Worm (Caenorhabditis elegans) whole organism, mixed stage, embryonic: ENCODE measurements around the gene fbxb-46.
"Not testable (repeated sequence)": the region's sequence is repeated elsewhere in the genome, so short reads cannot be mapped to it uniquely, and the experiment has no call there.

Source experiments
- M03D4.4 ChIP-seq: sonication (generic microtip); optimal IDR thresholded peaks from 2 replicates; lab custom pipeline; 2017; ENCODE audit warnings: mild to moderate bottlenecking, missing genetic modification characterization, missing compliant biosample characterization
- bed-3 ChIP-seq: fragments of 200-800 bp; sonication (Bioruptor generic); optimal IDR thresholded peaks from 3 replicates; lab custom pipeline; 2018; ENCODE audit warnings: mild to moderate bottlenecking, missing genetic modification characterization, moderate library complexity, missing compliant biosample characterization
- blmp-1 ChIP-seq: fragments of 150-350 bp; optimal IDR thresholded peaks from 2 replicates; lab custom pipeline; 2014; ENCODE audit warnings: missing biosample characterization, missing genetic modification characterization
- ceh-39 ChIP-seq: fragments of 150-350 bp; optimal IDR thresholded peaks from 2 replicates; lab custom pipeline; 2014; ENCODE audit warnings: missing biosample characterization, missing genetic modification characterization
- ceh-83 ChIP-seq: fragments of 200-800 bp; sonication (Bioruptor generic); optimal IDR thresholded peaks from 2 replicates; lab custom pipeline; 2018; ENCODE audit warnings: mild to moderate bottlenecking, missing genetic modification characterization, missing compliant biosample characterization
- ces-1 ChIP-seq: fragments of 150-350 bp; optimal IDR thresholded peaks from 2 replicates; lab custom pipeline; 2014; ENCODE audit warnings: missing biosample characterization, missing genetic modification reagents, missing genetic modification characterization
- cnd-1 ChIP-seq: fragments of 200-800 bp; sonication (Bioruptor generic); optimal IDR thresholded peaks from 2 replicates; lab custom pipeline; 2018; ENCODE audit warnings: mild to moderate bottlenecking, missing genetic modification characterization, missing compliant biosample characterization
- drap-1 ChIP-seq: fragments of 200-800 bp; sonication (Bioruptor generic); optimal IDR thresholded peaks from 3 replicates; lab custom pipeline; 2018; ENCODE audit warnings: mild to moderate bottlenecking, missing genetic modification characterization, missing compliant biosample characterization
- elt-1 ChIP-seq: sonication (generic microtip); optimal IDR thresholded peaks from 2 replicates; lab custom pipeline; 2017; ENCODE audit warnings: missing genetic modification characterization, mild to moderate bottlenecking, missing compliant biosample characterization, antibody characterized with exemption, moderate library complexity, borderline replicate concordance; ENCODE audit not compliant: insufficient read depth
- elt-3 ChIP-seq: fragments of 150-350 bp; optimal IDR thresholded peaks from 2 replicates; lab custom pipeline; 2014; ENCODE audit warnings: missing biosample characterization, missing genetic modification characterization
- flh-1 ChIP-seq: fragments of 200-800 bp; sonication (Bioruptor generic); optimal IDR thresholded peaks from 2 replicates; lab custom pipeline; 2018; ENCODE audit warnings: mild to moderate bottlenecking, missing genetic modification characterization, moderate library complexity, missing compliant biosample characterization
- ham-2 ChIP-seq: fragments of 200-800 bp; sonication (Bioruptor generic); optimal IDR thresholded peaks from 2 replicates; lab custom pipeline; 2018; ENCODE audit warnings: mild to moderate bottlenecking, missing genetic modification characterization, missing compliant biosample characterization
- hlh-1 ChIP-seq: fragments of 150-350 bp; optimal IDR thresholded peaks from 2 replicates; lab custom pipeline; 2014; ENCODE audit warnings: missing biosample characterization, missing genetic modification reagents, missing genetic modification characterization
- lin-32 ChIP-seq: fragments of 200-800 bp; sonication (Bioruptor generic); optimal IDR thresholded peaks from 2 replicates; lab custom pipeline; 2018; ENCODE audit warnings: mild to moderate bottlenecking, missing genetic modification characterization, missing compliant biosample characterization
- lsy-2 ChIP-seq: fragments of 150-350 bp; optimal IDR thresholded peaks from 2 replicates; lab custom pipeline; 2014; ENCODE audit warnings: missing biosample characterization, missing genetic modification characterization
- mab-5 ChIP-seq: fragments of 150-350 bp; optimal IDR thresholded peaks from 2 replicates; lab custom pipeline; 2014; ENCODE audit warnings: missing biosample characterization, missing genetic modification characterization
- mep-1 ChIP-seq: fragments of 150-350 bp; optimal IDR thresholded peaks from 2 replicates; lab custom pipeline; 2017; ENCODE audit warnings: missing biosample characterization, missing genetic modification reagents, missing genetic modification characterization, inconsistent platforms
- mls-2 ChIP-seq: sonication (generic microtip); optimal IDR thresholded peaks from 2 replicates; lab custom pipeline; 2016; ENCODE audit warnings: mild to moderate bottlenecking, missing genetic modification characterization, moderate library complexity, missing compliant biosample characterization
- nhr-12 ChIP-seq: fragments of 150-350 bp; optimal IDR thresholded peaks from 2 replicates; lab custom pipeline; 2014; ENCODE audit warnings: missing biosample characterization, missing genetic modification characterization
- nhr-76 ChIP-seq: sonication (generic microtip); optimal IDR thresholded peaks from 2 replicates; lab custom pipeline; 2017; ENCODE audit warnings: missing biosample characterization, missing genetic modification characterization
- pha-4 ChIP-seq: fragments of 150-350 bp; optimal IDR thresholded peaks from 2 replicates; lab custom pipeline; 2018; ENCODE audit warnings: missing biosample characterization, missing genetic modification reagents, missing genetic modification characterization
- sem-2 ChIP-seq: fragments of 200-800 bp; sonication (Bioruptor generic); optimal IDR thresholded peaks from 2 replicates; lab custom pipeline; 2018; ENCODE audit warnings: mild to moderate bottlenecking, missing genetic modification characterization, missing compliant biosample characterization
- snpc-4 ChIP-seq: fragments of 150-350 bp; optimal IDR thresholded peaks from 2 replicates; lab custom pipeline; 2014; ENCODE audit warnings: missing biosample characterization, missing genetic modification characterization
- sptf-1 ChIP-seq: sonication (generic microtip); optimal IDR thresholded peaks from 2 replicates; lab custom pipeline; 2017; ENCODE audit warnings: mild to moderate bottlenecking, missing genetic modification characterization, moderate library complexity, missing compliant biosample characterization
- tbx-8 ChIP-seq: fragments of 200-800 bp; sonication (Bioruptor generic); optimal IDR thresholded peaks from 2 replicates; lab custom pipeline; 2018; ENCODE audit warnings: mild to moderate bottlenecking, missing genetic modification characterization, moderate library complexity, missing compliant biosample characterization
- unc-120 ChIP-seq: sonication (generic microtip); optimal IDR thresholded peaks from 2 replicates; lab custom pipeline; 2017; ENCODE audit warnings: missing genetic modification characterization, missing compliant biosample characterization; ENCODE audit not compliant: poor library complexity, severe bottlenecking
- unc-39 ChIP-seq: fragments of 150-350 bp; optimal IDR thresholded peaks from 2 replicates; lab custom pipeline; 2014; ENCODE audit warnings: missing biosample characterization, missing genetic modification characterization
- unc-62 ChIP-seq: fragments of 150-350 bp; optimal IDR thresholded peaks from 2 replicates; lab custom pipeline; 2014; ENCODE audit warnings: missing biosample characterization, missing genetic modification reagents, missing genetic modification characterization
- zip-8 ChIP-seq: fragments of 150-350 bp; optimal IDR thresholded peaks from 2 replicates; lab custom pipeline; 2014; ENCODE audit warnings: missing biosample characterization, missing genetic modification characterization
- ztf-11 ChIP-seq: fragments of 150-350 bp; optimal IDR thresholded peaks from 2 replicates; lab custom pipeline; 2014; ENCODE audit warnings: missing biosample characterization, missing genetic modification characterization

fbxb-46 gene

DNA sequence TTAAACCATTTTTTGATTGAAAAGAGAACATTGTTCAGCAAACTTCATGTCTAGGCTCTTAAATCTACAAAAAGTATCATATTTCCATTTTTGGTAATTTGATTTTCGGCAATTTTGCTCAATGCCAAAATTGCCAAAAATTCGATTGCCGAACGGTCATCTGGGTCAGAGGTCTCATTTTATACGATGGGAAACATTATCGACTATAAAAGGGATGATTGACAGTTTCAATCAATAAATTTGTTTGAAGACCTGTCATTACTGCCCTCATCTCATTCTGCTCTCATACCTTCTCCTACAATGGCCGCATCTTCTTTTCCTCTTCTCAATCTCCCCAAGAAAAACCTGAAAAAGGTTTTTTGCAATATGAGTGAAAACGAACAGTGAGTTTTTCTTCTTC is 9.1 kb downstream of the fbxb-46 start, which contains the start of gene K05F6.14:
Gene K05F6.14 (plus strand): TSS at position 301 of the 400 bp plus-strand sequence.
- TF ChIP-seq ceh-39 (tag; lab: Kevin White, UChicago), result no peak
- no peak for TF ChIP-seq cnd-1
- no peak for TF ChIP-seq sem-2 (GFP tag; lab: Kevin White, UChicago)
- no peak for TF ChIP-seq ztf-11
- no peak for TF ChIP-seq ces-1
- TF ChIP-seq unc-120, result no peak
- no peak for TF ChIP-seq blmp-1
- TF ChIP-seq pha-4, result no peak
- TF ChIP-seq unc-39 (tag; lab: Kevin White, UChicago), result no peak
- TF ChIP-seq snpc-4 (tag; lab: Kevin White, UChicago), result no peak
- no peak for TF ChIP-seq lsy-2 (tag; lab: Kevin White, UChicago)
- no peak for TF ChIP-seq unc-62 (GFP tag; lab: Kevin White, UChicago)
- TF ChIP-seq sptf-1 (tag; lab: Kevin White, UChicago), result no peak
- no peak for TF ChIP-seq hlh-1 (tag; lab: Kevin White, UChicago)
- TF ChIP-seq ham-2 (GFP tag; lab: Kevin White, UChicago), result no peak
- TF ChIP-seq, all 35 proteins: peak for 0

DNA sequence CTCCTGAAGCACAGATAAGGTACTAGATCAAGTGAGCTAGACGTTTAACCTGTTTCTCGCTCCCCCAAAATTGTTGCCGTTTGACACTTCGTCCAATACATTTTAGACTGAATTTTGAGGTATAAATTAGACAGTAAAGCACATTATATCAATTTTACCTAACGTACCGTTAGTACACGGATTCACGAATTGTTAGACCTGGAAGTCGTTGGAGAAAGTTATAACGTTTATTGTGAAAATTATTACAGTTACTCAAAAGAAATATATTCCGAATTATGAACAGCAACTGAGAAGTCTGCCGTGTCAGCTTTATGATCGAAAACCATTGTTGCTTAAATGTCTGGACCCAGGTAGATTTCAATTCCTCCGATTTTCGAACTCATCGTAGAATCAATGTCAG is 10.1 kb downstream of the fbxb-46 start:
- TF ChIP-seq ceh-83 (GFP tag; lab: Kevin White, UChicago) (no peak), blmp-1 (no peak), ceh-39 (tag; lab: Kevin White, UChicago) (no peak), hlh-1 (tag; lab: Kevin White, UChicago) (no peak), bed-3 (GFP tag; lab: Kevin White, UChicago) (no peak), flh-1 (no peak), sem-2 (GFP tag; lab: Kevin White, UChicago) (no peak), lsy-2 (tag; lab: Kevin White, UChicago) (no peak), unc-120 (no peak), lin-32 (no peak), mab-5 (tag; lab: Kevin White, UChicago) (no peak)

DNA sequence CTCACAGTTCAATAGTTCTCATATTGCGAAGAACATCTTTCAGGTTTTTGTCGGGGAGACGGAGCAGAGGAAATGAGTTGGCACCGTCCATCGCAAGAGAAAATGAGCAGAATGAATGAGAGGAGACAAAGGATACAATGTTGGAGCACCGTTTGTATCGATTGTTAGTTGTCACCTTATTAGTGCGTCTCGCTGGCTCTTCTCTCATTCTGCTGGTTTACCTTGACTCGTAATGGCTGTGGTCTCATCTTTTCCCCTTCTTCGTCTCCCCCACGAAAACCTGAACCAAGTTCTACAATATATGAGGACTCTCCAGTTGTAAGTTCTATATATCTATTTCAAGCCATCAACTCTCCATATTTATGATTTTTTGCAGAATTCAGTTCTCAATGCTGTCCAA is 14.7 kb downstream of the fbxb-46 start, which contains the start of the genes fbxb-54 and fbxb-50:
Gene fbxb-54 (minus strand): TSS at position 101 of the 400 bp plus-strand sequence.
Gene fbxb-50 (plus strand): TSS at position 227 of the 400 bp plus-strand sequence.
- not testable (repeated sequence) for TF ChIP-seq sem-2 (GFP tag; lab: Kevin White, UChicago); drap-1; mls-2

DNA sequence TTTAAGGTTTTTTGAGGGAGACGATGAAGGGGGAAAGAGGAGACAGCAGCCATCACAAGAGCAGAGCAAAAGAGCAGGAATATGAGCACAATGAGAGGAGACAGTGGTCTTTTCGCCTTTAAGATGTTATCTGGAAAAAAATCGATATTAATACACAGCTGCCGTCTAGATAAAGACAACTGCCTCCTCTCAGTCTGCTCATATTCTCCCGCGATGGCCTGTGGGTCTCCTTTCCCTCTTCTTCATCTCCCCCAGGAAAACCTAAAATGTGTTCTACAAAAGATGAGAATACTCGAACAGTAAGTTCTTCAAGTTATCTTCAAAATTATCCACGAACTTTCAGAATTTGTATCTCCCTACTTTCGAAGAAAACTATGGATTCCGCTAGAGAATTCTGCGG is 20.4 kb downstream of the fbxb-46 start, which contains the start of the genes fbxb-52 and fbxb-51:
Gene fbxb-52 (minus strand): TSS at position 101 of the 400 bp plus-strand sequence.
Gene fbxb-51 (plus strand): TSS at position 212 of the 400 bp plus-strand sequence.
- TF ChIP-seq ham-2 (GFP tag; lab: Kevin White, UChicago), result no peak
- no peak for TF ChIP-seq drap-1
- TF ChIP-seq elt-3 (tag; lab: Kevin White, UChicago), result no peak
- no peak for TF ChIP-seq lsy-2 (tag; lab: Kevin White, UChicago)
- TF ChIP-seq snpc-4 (tag; lab: Kevin White, UChicago), result no peak
- TF ChIP-seq ceh-39 (tag; lab: Kevin White, UChicago), result no peak
- no peak for TF ChIP-seq elt-1 (tag; lab: Kevin White, UChicago)
- no peak for TF ChIP-seq unc-62 (GFP tag; lab: Kevin White, UChicago)
- TF ChIP-seq unc-39 (tag; lab: Kevin White, UChicago), result no peak

DNA sequence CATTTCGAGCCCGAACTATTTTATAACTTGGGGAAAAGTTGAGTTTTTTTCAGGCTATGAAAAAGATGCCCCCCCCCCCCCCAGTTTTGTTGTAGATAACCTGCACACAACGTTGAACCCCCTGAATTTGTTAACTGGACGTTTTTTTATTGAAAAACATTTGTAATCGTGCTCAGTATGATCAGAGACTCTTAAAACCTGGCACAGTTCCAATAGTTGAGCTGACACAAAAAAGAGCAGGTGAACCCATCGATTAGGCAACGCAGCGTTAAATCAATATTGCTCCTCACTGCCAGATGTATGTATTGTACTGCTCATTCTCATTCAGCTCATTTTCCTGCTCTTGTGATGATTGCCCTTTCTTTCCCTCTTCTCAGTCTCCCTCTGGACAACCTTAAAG is 25.3 kb downstream of the fbxb-46 start, which contains the start of gene K05F6.12:
Gene K05F6.12 (plus strand): TSS at position 301 of the 400 bp plus-strand sequence.
- no peak for TF ChIP-seq mep-1 (tag; lab: Kevin White, UChicago)
- TF ChIP-seq ztf-11, result no peak
- no peak for TF ChIP-seq mls-2
- no peak for TF ChIP-seq elt-3 (tag; lab: Kevin White, UChicago)
- TF ChIP-seq zip-8 (tag; lab: Kevin White, UChicago), result no peak
- no peak for TF ChIP-seq cnd-1
- no peak for TF ChIP-seq M03D4.4 (tag; lab: Kevin White, UChicago)
- TF ChIP-seq elt-1 (tag; lab: Kevin White, UChicago), result no peak
- TF ChIP-seq sptf-1 (tag; lab: Kevin White, UChicago), result no peak
- TF ChIP-seq ces-1, result no peak
- no peak for TF ChIP-seq lin-32
- TF ChIP-seq lsy-2 (tag; lab: Kevin White, UChicago), result no peak
- no peak for TF ChIP-seq nhr-76 (tag; lab: Kevin White, UChicago)
- no peak for TF ChIP-seq unc-39 (tag; lab: Kevin White, UChicago)
- no peak for TF ChIP-seq blmp-1
- TF ChIP-seq nhr-12 (tag; lab: Kevin White, UChicago), result no peak
- TF ChIP-seq tbx-8 (GFP tag; lab: Kevin White, UChicago), result no peak
- TF ChIP-seq, all 35 proteins: peak for 0
